Worm (Caenorhabditis elegans): ENCODE results near the gene gba-3.

- TF ChIP-seq ceh-28 (tag; optimal IDR thresholded peaks at IDR 0.05) (no peak), R02D3.7 (tag; optimal IDR thresholded peaks at IDR 0.05) (no peak), zfp-2 (tag; optimal IDR thresholded peaks at IDR 0.05) (no peak), ZK546.5 (tag; optimal IDR thresholded peaks at IDR 0.05) (no peak), jun-1 (tag; optimal IDR thresholded peaks at IDR 0.05) (no peak), dmd-6 (GFP tag; IDR thresholded peaks at IDR 0.05) (no peak; the same call in 1 of the 2 replicates), spr-3 (GFP tag; optimal IDR thresholded peaks at IDR 0.05) (no peak), pqm-1 (tag; optimal IDR thresholded peaks at IDR 0.05) (peak; percentile 72), ama-1 (optimal IDR thresholded peaks at IDR 0.05) (no peak), lsy-2 (tag; optimal IDR thresholded peaks at IDR 0.05) (no peak), nhr-11 (tag; optimal IDR thresholded peaks at IDR 0.05) (no peak)
Measured at ce11 chrIV:17440417-17440816, 32.7 kb upstream of the gba-3 start, which contains the start of gene F08A7.1.

All from whole organism, L4 larva.